Worm (Caenorhabditis elegans) whole organism, L4 larva: ENCODE measurements around the gene ZK669.2.

Source experiments
- D1046.2 ChIP-seq: fragments of 200-800 bp; sonication (Bioruptor generic); IDR thresholded peaks from 2 replicates; pipeline ENCODE4 v1.3.6; 2022; ENCODE audit warnings: missing genetic modification characterization, missing compliant biosample characterization
- F26F4.8 ChIP-seq: fragments of 200-800 bp; sonication (Bioruptor generic); conservative IDR thresholded peaks from 2 replicates; pipeline ENCODE4 v1.3.6; 2022; ENCODE audit warnings: missing genetic modification characterization, missing compliant biosample characterization
- F37D6.2 ChIP-seq: sonication (generic microtip); optimal IDR thresholded peaks from 2 replicates; lab custom pipeline; 2016; ENCODE audit warnings: mild to moderate bottlenecking, missing genetic modification characterization, missing compliant biosample characterization
- F44E2.7 ChIP-seq: fragments of 200-800 bp; sonication (Bioruptor generic); IDR thresholded peaks from 2 replicates; pipeline ENCODE4 v2.1.2; 2022; ENCODE audit warnings: missing genetic modification characterization, missing compliant biosample characterization
- R02D3.7 ChIP-seq: fragments of 150-350 bp; sonication (generic microtip); optimal IDR thresholded peaks from 3 replicates; lab custom pipeline; 2014; ENCODE audit warnings: missing biosample characterization, missing genetic modification characterization
- T20F7.1 ChIP-seq: fragments of 200-800 bp; sonication (Bioruptor generic); optimal IDR thresholded peaks from 2 replicates; lab custom pipeline; 2018; ENCODE audit warnings: mild to moderate bottlenecking, missing genetic modification characterization, missing compliant biosample characterization
- Y48G9A.11 ChIP-seq: fragments of 200-800 bp; sonication (Bioruptor generic); IDR thresholded peaks from 2 replicates; pipeline ENCODE4 v1.3.6; 2022; ENCODE audit warnings: missing genetic modification reagents, missing genetic modification characterization, missing compliant biosample characterization
- aha-1 ChIP-seq: fragments of 150-350 bp; peaks from one replicate; lab custom pipeline; 2014; ENCODE audit warnings: missing biosample characterization, missing genetic modification characterization
- ama-1 ChIP-seq: fragments of 150-350 bp; optimal IDR thresholded peaks from 2 replicates; lab custom pipeline; 2014; ENCODE audit warnings: inconsistent platforms, mixed read lengths
- arid-1 ChIP-seq: fragments of 200-800 bp; sonication (Bioruptor generic); conservative IDR thresholded peaks from 2 replicates; pipeline ENCODE4 v1.3.6; 2022; ENCODE audit warnings: missing genetic modification reagents, missing genetic modification characterization, missing compliant biosample characterization
- ceh-62 ChIP-seq: sonication (generic microtip); optimal IDR thresholded peaks from 2 replicates; lab custom pipeline; 2017; ENCODE audit warnings: missing biosample characterization, missing genetic modification characterization
- ces-1 ChIP-seq: fragments of 150-350 bp; sonication (generic microtip); optimal IDR thresholded peaks from 4 replicates; lab custom pipeline; 2014; ENCODE audit warnings: missing biosample characterization, missing genetic modification reagents, missing genetic modification characterization
- ctbp-1 ChIP-seq: fragments of 200-800 bp; sonication (Bioruptor generic); IDR thresholded peaks from 2 replicates; pipeline ENCODE4 v1.3.6; 2022; ENCODE audit warnings: missing genetic modification reagents, missing genetic modification characterization, missing compliant biosample characterization
- daf-16 ChIP-seq, 3 experiments: sonication (generic microtip); optimal IDR thresholded peaks; 2 replicates each; lab custom pipeline; 2016 to 2017; ENCODE audit warnings: missing genetic modification characterization in 3 of 3, missing genetic modification reagents in 3 of 3, mild to moderate bottlenecking in 2 of 3, missing compliant biosample characterization in 2 of 3, missing biosample characterization in 1 of 3, moderate library complexity in 1 of 3
- daf-8 ChIP-seq: fragments of 200-800 bp; sonication (Bioruptor generic); IDR thresholded peaks from 2 replicates; pipeline ENCODE4 v1.3.6; 2022; ENCODE audit warnings: missing genetic modification characterization, missing compliant biosample characterization
- dmd-6 ChIP-seq: fragments of 200-800 bp; sonication (Bioruptor generic); IDR thresholded peaks from 2 replicates; pipeline ENCODE4 v1.3.6; 2022; ENCODE audit warnings: missing genetic modification reagents, missing genetic modification characterization, missing compliant biosample characterization
- dmd-8 ChIP-seq: fragments of 200-800 bp; sonication (Bioruptor generic); IDR thresholded peaks from 2 replicates; pipeline ENCODE4 v1.3.6; 2022; ENCODE audit warnings: missing genetic modification characterization, missing compliant biosample characterization
- dmd-9 ChIP-seq: fragments of 200-800 bp; sonication (Bioruptor generic); IDR thresholded peaks from 2 replicates; pipeline ENCODE4 v1.3.6; 2022; ENCODE audit warnings: missing genetic modification reagents, missing genetic modification characterization, missing compliant biosample characterization
- dve-1 ChIP-seq: sonication (generic microtip); optimal IDR thresholded peaks from 2 replicates; lab custom pipeline; 2017; ENCODE audit warnings: antibody characterized with exemption, mild to moderate bottlenecking, missing genetic modification characterization, missing compliant biosample characterization; ENCODE audit not compliant: insufficient read depth
- egl-43 ChIP-seq: fragments of 200-800 bp; sonication (Bioruptor generic); IDR thresholded peaks from 2 replicates; pipeline ENCODE4 v1.3.6; 2022; ENCODE audit warnings: missing genetic modification reagents, missing genetic modification characterization, missing compliant biosample characterization
- fkh-10 ChIP-seq: fragments of 150-350 bp; optimal IDR thresholded peaks from 2 replicates; lab custom pipeline; 2014; ENCODE audit warnings: missing biosample characterization, missing genetic modification reagents, missing genetic modification characterization
- fos-1 ChIP-seq: fragments of 150-350 bp; optimal IDR thresholded peaks from 2 replicates; lab custom pipeline; 2014; ENCODE audit warnings: missing biosample characterization, missing genetic modification characterization
- gei-8 ChIP-seq: fragments of 200-800 bp; sonication (Bioruptor generic); optimal IDR thresholded peaks from 2 replicates; lab custom pipeline; 2018; ENCODE audit warnings: mild to moderate bottlenecking, missing genetic modification characterization, missing compliant biosample characterization
- hif-1 ChIP-seq, 2 experiments: sonication (generic microtip); optimal IDR thresholded peaks; 2 replicates each; lab custom pipeline; 2016 to 2017; ENCODE audit warnings: missing compliant biosample characterization in 2 of 2, missing genetic modification characterization in 2 of 2, missing genetic modification reagents in 2 of 2, missing genotype in 2 of 2, mild to moderate bottlenecking in 1 of 2
- hlh-11 ChIP-seq: fragments of 200-800 bp; sonication (Bioruptor generic); optimal IDR thresholded peaks from 2 replicates; lab custom pipeline; 2018; ENCODE audit warnings: mild to moderate bottlenecking, missing genetic modification characterization, missing compliant biosample characterization
- jun-1 ChIP-seq: fragments of 150-350 bp; optimal IDR thresholded peaks from 2 replicates; lab custom pipeline; 2014; ENCODE audit warnings: missing biosample characterization, missing genetic modification reagents, missing genetic modification characterization
- lim-7 ChIP-seq: fragments of 200-800 bp; sonication (Bioruptor generic); IDR thresholded peaks from 2 replicates; pipeline ENCODE4 v1.3.6; 2022; ENCODE audit warnings: missing genetic modification characterization, missing compliant biosample characterization
- lin-1 ChIP-seq: fragments of 200-800 bp; sonication (Bioruptor generic); IDR thresholded peaks from 2 replicates; pipeline ENCODE4 v1.3.6; 2022; ENCODE audit warnings: missing genetic modification reagents, missing genetic modification characterization, missing compliant biosample characterization
- lin-38 ChIP-seq: fragments of 200-800 bp; sonication (Bioruptor generic); IDR thresholded peaks from 2 replicates; pipeline ENCODE4 v1.3.6; 2022; ENCODE audit warnings: missing genetic modification reagents, missing genetic modification characterization, missing compliant biosample characterization
- lin-39 ChIP-seq: fragments of 150-350 bp; optimal IDR thresholded peaks from 2 replicates; lab custom pipeline; 2014; ENCODE audit warnings: missing biosample characterization, missing genetic modification reagents, missing genetic modification characterization
- lir-3 ChIP-seq: sonication (generic microtip); optimal IDR thresholded peaks from 2 replicates; lab custom pipeline; 2016; ENCODE audit warnings: mild to moderate bottlenecking, missing genetic modification characterization, missing compliant biosample characterization
- mdt-29 ChIP-seq: fragments of 200-800 bp; sonication (Bioruptor generic); IDR thresholded peaks from 2 replicates; pipeline ENCODE4 v1.3.6; 2022; ENCODE audit warnings: missing genetic modification reagents, missing genetic modification characterization, missing compliant biosample characterization
- mxl-3 ChIP-seq: fragments of 200-800 bp; sonication (Bioruptor generic); optimal IDR thresholded peaks from 2 replicates; lab custom pipeline; 2018; ENCODE audit warnings: mild to moderate bottlenecking, missing genetic modification characterization, missing compliant biosample characterization
- nhr-10 ChIP-seq: fragments of 150-350 bp; optimal IDR thresholded peaks from 2 replicates; lab custom pipeline; 2014; ENCODE audit warnings: missing biosample characterization, missing genetic modification characterization
- nhr-11 ChIP-seq: fragments of 150-350 bp; optimal IDR thresholded peaks from 2 replicates; lab custom pipeline; 2014; ENCODE audit warnings: missing biosample characterization, missing genetic modification characterization
- nhr-25 ChIP-seq: sonication (generic microtip); optimal IDR thresholded peaks from 2 replicates; lab custom pipeline; 2017; ENCODE audit warnings: missing genetic modification characterization, mild to moderate bottlenecking, missing compliant biosample characterization, antibody characterized with exemption, moderate library complexity, borderline replicate concordance; ENCODE audit not compliant: insufficient read depth
- nhr-41 ChIP-seq: fragments of 200-800 bp; sonication (Bioruptor generic); IDR thresholded peaks from 2 replicates; pipeline ENCODE4 v1.3.6; 2022; ENCODE audit warnings: missing genetic modification reagents, missing genetic modification characterization, missing compliant biosample characterization
- nhr-42 ChIP-seq: fragments of 200-800 bp; sonication (Bioruptor generic); IDR thresholded peaks from 2 replicates; pipeline ENCODE4 v1.3.6; 2022; ENCODE audit warnings: missing genetic modification characterization, missing compliant biosample characterization
- nhr-48 ChIP-seq: sonication (generic microtip); optimal IDR thresholded peaks from 2 replicates; lab custom pipeline; 2016; ENCODE audit warnings: mild to moderate bottlenecking, missing genetic modification characterization, missing compliant biosample characterization
- php-3 ChIP-seq: fragments of 200-800 bp; sonication (Bioruptor generic); IDR thresholded peaks from 2 replicates; pipeline ENCODE4 v1.3.6; 2022; ENCODE audit warnings: missing genetic modification reagents, missing genetic modification characterization, missing compliant biosample characterization
- pqm-1 ChIP-seq: sonication (generic microtip); optimal IDR thresholded peaks from 2 replicates; lab custom pipeline; 2017; ENCODE audit warnings: missing biosample characterization, missing genetic modification characterization
- saeg-2 ChIP-seq: fragments of 200-800 bp; sonication (Bioruptor generic); IDR thresholded peaks from 2 replicates; pipeline ENCODE4 v1.3.6; 2022; ENCODE audit warnings: missing genetic modification reagents, missing genetic modification characterization, missing compliant biosample characterization
- sdz-12 ChIP-seq: fragments of 200-800 bp; sonication (Bioruptor generic); optimal IDR thresholded peaks from 2 replicates; lab custom pipeline; 2018; ENCODE audit warnings: mild to moderate bottlenecking, missing genetic modification characterization, missing compliant biosample characterization
- set-16 ChIP-seq: fragments of 200-800 bp; sonication (Bioruptor generic); IDR thresholded peaks from 2 replicates; pipeline ENCODE4 v1.3.6; 2022; ENCODE audit warnings: missing genetic modification reagents, missing genetic modification characterization, missing compliant biosample characterization
- tag-97 ChIP-seq: fragments of 200-800 bp; sonication (Bioruptor generic); IDR thresholded peaks from 2 replicates; pipeline ENCODE4 v1.3.6; 2022; ENCODE audit warnings: missing genetic modification characterization, missing compliant biosample characterization
- tra-1 ChIP-seq: fragments of 200-800 bp; sonication (Bioruptor generic); IDR thresholded peaks from 2 replicates; pipeline ENCODE4 v1.3.6; 2022; ENCODE audit warnings: missing genetic modification reagents, missing genetic modification characterization, missing compliant biosample characterization
- vab-7 ChIP-seq: fragments of 200-800 bp; sonication (Bioruptor generic); IDR thresholded peaks from 2 replicates; pipeline ENCODE4 v1.3.6; 2022; ENCODE audit warnings: missing genetic modification reagents, missing genetic modification characterization, missing compliant biosample characterization
- zfp-2 ChIP-seq: sonication (generic microtip); optimal IDR thresholded peaks from 2 replicates; lab custom pipeline; 2016; ENCODE audit warnings: mild to moderate bottlenecking, missing genetic modification characterization, missing compliant biosample characterization
- zfp-3 ChIP-seq: fragments of 200-800 bp; sonication (Bioruptor generic); conservative IDR thresholded peaks from 2 replicates; pipeline ENCODE4 v1.3.6; 2022; ENCODE audit warnings: missing genetic modification reagents, missing genetic modification characterization, missing compliant biosample characterization
- zip-11 ChIP-seq: fragments of 200-800 bp; sonication (Bioruptor generic); IDR thresholded peaks from 2 replicates; pipeline ENCODE4 v1.3.6; 2022; ENCODE audit warnings: missing genetic modification characterization, missing compliant biosample characterization

ZK669.2 gene

DNA sequence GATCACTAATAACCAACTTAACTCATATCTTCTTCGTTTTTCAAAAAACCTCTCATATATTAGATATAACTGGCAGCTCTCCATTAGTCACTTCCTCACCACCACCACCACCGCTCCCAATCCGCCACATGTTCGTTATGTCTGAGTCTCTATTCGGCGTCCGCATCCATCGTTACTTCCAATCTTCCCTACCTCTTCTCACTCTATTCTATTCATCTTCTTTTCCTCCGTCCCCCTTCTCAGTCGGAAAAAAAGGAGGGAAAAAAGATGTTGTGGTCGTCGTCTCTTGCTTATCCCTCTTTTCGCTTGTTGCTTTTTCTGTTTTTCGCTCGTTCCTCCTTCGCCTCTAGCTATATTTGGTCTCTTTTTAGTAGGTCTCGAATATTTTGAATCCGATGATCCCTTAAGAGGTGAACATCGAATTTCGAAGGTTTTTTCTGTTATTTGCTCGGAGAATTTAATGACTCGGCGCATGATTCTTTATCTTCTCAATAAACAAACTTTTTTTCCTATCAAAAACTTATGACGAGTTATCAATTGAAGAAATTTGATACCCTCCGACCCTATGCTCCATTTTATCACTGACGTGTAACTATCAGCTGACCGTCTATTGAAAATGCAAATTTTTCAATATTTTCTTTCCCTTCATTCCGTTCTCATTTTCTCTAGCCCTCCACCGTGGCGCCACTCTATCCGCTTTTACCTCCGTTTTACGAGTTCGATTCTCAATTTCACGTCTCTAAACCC is 45.9 kb downstream of the ZK669.2 start (continued):
- TF ChIP-seq F37D6.2 (tag; lab: Kevin White, UChicago) (peak; percentile 55), sdz-12 (no peak), lim-7 (GFP tag; lab: Robert Waterston, UW) (no peak), ama-1 (no peak), tag-97 (GFP tag; lab: Robert Waterston, UW) (no peak), php-3 (GFP tag; lab: Robert Waterston, UW) (peak; percentile 75; the same call in 1 of the 2 replicates), ctbp-1 (GFP tag; lab: Robert Waterston, UW) (0 out of 2 replicates have a peak, but pooled peaks have one; percentile 40), mdt-29 (GFP tag; lab: Robert Waterston, UW) (no peak), daf-8 (no peak), lin-39 (tag; lab: Kevin White, UChicago) (no peak), R02D3.7 (no peak), hif-1 (tag; optimal IDR thresholded peaks at IDR 0.05; lab: Kevin White, UChicago) (no peak), dmd-9 (GFP tag; lab: Robert Waterston, UW) (no peak), tra-1 (GFP tag; lab: Robert Waterston, UW) (no peak), lir-3 (tag; lab: Kevin White, UChicago) (no peak), hlh-11 (peak; percentile 28), egl-43 (GFP tag; lab: Robert Waterston, UW) (peak; percentile 60), ceh-62 (tag; lab: Kevin White, UChicago) (no peak), dve-1 (tag; lab: Kevin White, UChicago) (peak; percentile 63), zfp-3 (GFP tag; lab: Robert Waterston, UW) (no peak), ces-1 (GFP tag; lab: Kevin White, UChicago) (no peak), zip-11 (GFP tag; lab: Robert Waterston, UW) (no peak), gei-8 (GFP tag; lab: Kevin White, UChicago) (no peak), saeg-2 (GFP tag; lab: Robert Waterston, UW) (no peak), vab-7 (no peak), aha-1 (tag; lab: Kevin White, UChicago) (peak; percentile 80), fos-1 (tag; lab: Kevin White, UChicago) (no peak), jun-1 (tag; lab: Kevin White, UChicago) (no peak), nhr-11 (no peak), nhr-42 (GFP tag; lab: Robert Waterston, UW) (no peak), nhr-41 (peak; percentile 80; the same call in 1 of the 2 replicates), pqm-1 (tag; lab: Kevin White, UChicago) (peak; percentile 56), nhr-25 (tag; lab: Kevin White, UChicago) (no peak), F44E2.7 (GFP tag; lab: Robert Waterston, UW) (no peak), dmd-8 (GFP tag; lab: Robert Waterston, UW) (no peak), fkh-10 (peak; percentile 40), lin-38 (GFP tag; lab: Robert Waterston, UW) (no peak), daf-16 (GFP tag; optimal IDR thresholded peaks at IDR 0.05; lab: Kevin White, UChicago) (no peak), daf-16 (tag; optimal IDR thresholded peaks at IDR 0.05; lab: Kevin White, UChicago) (peak; percentile 84), mxl-3 (GFP tag; lab: Kevin White, UChicago) (peak; percentile 53), F26F4.8 (no peak), Y48G9A.11 (GFP tag; lab: Robert Waterston, UW) (no peak), nhr-10 (tag; lab: Kevin White, UChicago) (no peak), T20F7.1 (GFP tag; lab: Kevin White, UChicago) (no peak), dmd-6 (GFP tag; lab: Robert Waterston, UW) (peak; percentile 73), nhr-48 (tag; lab: Kevin White, UChicago) (no peak), set-16 (no peak), lin-1 (GFP tag; lab: Robert Waterston, UW) (no peak), arid-1 (no peak), D1046.2 (no peak), zfp-2 (tag; lab: Kevin White, UChicago) (no peak)
